Fruit fly (Drosophila melanogaster): Measurements from ENCODE around the gene Pdk1.

Pdk1 gene

DNA sequence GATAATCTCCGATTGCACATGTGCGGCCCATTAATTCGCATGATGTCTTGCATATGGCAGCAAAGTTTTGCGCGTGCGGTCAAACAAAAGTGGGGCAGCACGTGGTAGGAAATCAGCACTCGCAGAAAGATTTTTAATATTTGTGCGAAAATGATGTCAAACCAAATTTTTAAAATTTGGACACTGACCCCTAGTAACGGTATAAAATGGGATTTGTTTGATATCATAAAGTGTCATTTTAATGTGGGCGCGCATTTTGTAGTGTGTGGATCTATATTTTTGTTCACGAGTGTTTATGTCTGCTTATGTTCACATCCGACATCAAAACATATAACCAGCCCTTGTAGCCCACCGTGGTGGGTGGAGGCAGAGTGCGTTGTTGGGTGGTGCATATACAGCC, 35.2 kb upstream of the Pdk1 start (continued):
- TF ChIP-seq CG7786 (GFP tag; optimal IDR thresholded peaks at IDR 0.05) (peak; percentile 44), kay (GFP tag; optimal IDR thresholded peaks at IDR 0.05) (no peak), CG5953 (GFP tag; IDR thresholded peaks at IDR 0.05) (no peak), CHES-1-like (GFP tag; optimal IDR thresholded peaks at IDR 0.05) (no peak), E2f1 (GFP tag; IDR thresholded peaks at IDR 0.05) (no peak), CG11398 (GFP tag; optimal IDR thresholded peaks at IDR 0.05) (no peak), CG12769 (tag; optimal IDR thresholded peaks at IDR 0.05) (peak; percentile 51), gfzf (GFP tag; optimal IDR thresholded peaks at IDR 0.05) (no peak), otp (GFP tag; IDR thresholded peaks at IDR 0.05) (no peak), Ptx1 (GFP tag; IDR thresholded peaks at IDR 0.05) (peak; percentile 71), NC2β (GFP tag; optimal IDR thresholded peaks at IDR 0.05) (no peak), pros (GFP tag; optimal IDR thresholded peaks at IDR 0.05) (no peak), MBD-R2 (GFP tag; IDR thresholded peaks at IDR 0.05) (no peak; the same call in 1 of the 2 replicates), CG8765 (GFP tag; IDR thresholded peaks at IDR 0.05) (no peak), B-H2 (GFP tag; optimal IDR thresholded peaks at IDR 0.05) (no peak), tna (GFP tag; IDR thresholded peaks at IDR 0.05; ENCODE audit: partially characterized antibody) (no peak), run (tag; optimal IDR thresholded peaks at IDR 0.05) (no peak), sens-2 (GFP tag; IDR thresholded peaks at IDR 0.05) (no peak), CG8924 (tag; optimal IDR thresholded peaks at IDR 0.05) (no peak), chif (GFP tag; optimal IDR thresholded peaks at IDR 0.05) (peak in 1 of 2 experiments; percentile 36), CG6254 (GFP tag; optimal IDR thresholded peaks at IDR 0.05) (no peak), HmgD (GFP tag; optimal IDR thresholded peaks at IDR 0.05) (no peak), fd96Cb (tag; optimal IDR thresholded peaks at IDR 0.05) (no peak), CG3847 (GFP tag; IDR thresholded peaks at IDR 0.05) (0 out of 2 replicates have a peak, but pooled peaks have one; percentile 6), gem (tag; optimal IDR thresholded peaks at IDR 0.05) (peak; percentile 7), CG14710 (tag; optimal IDR thresholded peaks at IDR 0.05) (no peak), CG2120 (GFP tag; optimal IDR thresholded peaks at IDR 0.05) (peak; percentile 64), CG16779 (GFP tag; IDR thresholded peaks at IDR 0.05) (no peak), Rfx (GFP tag; IDR thresholded peaks at IDR 0.05) (peak; percentile 66; the same call in 1 of the 2 replicates), CG13624 (GFP tag; optimal IDR thresholded peaks at IDR 0.05) (peak; percentile 4), salm (tag; optimal IDR thresholded peaks at IDR 0.05) (no peak), CG8944 (GFP tag; optimal IDR thresholded peaks at IDR 0.05) (peak; percentile 26), Elba2 (GFP tag; optimal IDR thresholded peaks at IDR 0.05) (no peak), CG12391 (tag; optimal IDR thresholded peaks at IDR 0.05) (peak; percentile 24), Vsx1 (GFP tag; optimal IDR thresholded peaks at IDR 0.05) (no peak), Bteb2 (GFP tag; optimal IDR thresholded peaks at IDR 0.05) (peak; percentile 14), nau (GFP tag; optimal IDR thresholded peaks at IDR 0.05) (no peak), mirr (GFP tag; optimal IDR thresholded peaks at IDR 0.05) (no peak), crol (GFP tag; IDR thresholded peaks at IDR 0.05) (no peak), Optix (GFP tag; IDR thresholded peaks at IDR 0.05) (no peak), mld (GFP tag; IDR thresholded peaks at IDR 0.05; ENCODE audit: partially characterized antibody) (no peak), CG6683 (GFP tag; optimal IDR thresholded peaks at IDR 0.05) (no peak), CG14667 (GFP tag; IDR thresholded peaks at IDR 0.05) (no peak), Aef1 (GFP tag; IDR thresholded peaks at IDR 0.05) (0 out of 3 replicates have a peak, but pooled peaks have one; percentile 32), al (GFP tag; IDR thresholded peaks at IDR 0.05) (peak; percentile 58; the same call in 1 of the 2 replicates), CG1647 (GFP tag; optimal IDR thresholded peaks at IDR 0.05) (no peak), Gug (GFP tag; IDR thresholded peaks at IDR 0.05) (peak; percentile 50; the same call in 2 of the 4 replicates), tgo (GFP tag; IDR thresholded peaks at IDR 0.05) (peak; percentile 57; the same call in 1 of the 3 replicates), nmo (GFP tag; optimal IDR thresholded peaks at IDR 0.05) (peak; percentile 17), CoRest (tag; optimal IDR thresholded peaks at IDR 0.05) (peak; percentile 20), CG7372 (GFP tag; IDR thresholded peaks at IDR 0.05) (no peak), Ravus (GFP tag; IDR thresholded peaks at IDR 0.05) (no peak)

Measured in whole organism, embryonic.